Worm (Caenorhabditis elegans): ENCODE results near the gene marc-1.

Gene marc-1

ce11 chrV:9744934-9745333 is 5.4 kb downstream of the marc-1 start, which contains the start of gene F58E6.13:
Gene F58E6.13 (plus strand): TSS chrV:9745234.
- no peak for TF ChIP-seq zag-1 (tag; optimal IDR thresholded peaks at IDR 0.05)
- no peak for TF ChIP-seq daf-12 (tag; optimal IDR thresholded peaks at IDR 0.05)
- no peak for TF ChIP-seq egl-27 (tag; optimal IDR thresholded peaks at IDR 0.05)
- no peak for TF ChIP-seq tbx-2 (tag; optimal IDR thresholded peaks at IDR 0.05)
- TF ChIP-seq nfya-1 (tag; optimal IDR thresholded peaks at IDR 0.05; ENCODE audit: insufficient read depth) = no peak
- TF ChIP-seq nhr-23 (tag; optimal IDR thresholded peaks at IDR 0.05) = no peak
- no peak for TF ChIP-seq lin-39 (tag; optimal IDR thresholded peaks at IDR 0.05)
- no peak for TF ChIP-seq unc-62 (GFP tag; optimal IDR thresholded peaks at IDR 0.05)
- TF ChIP-seq elt-3 (tag; optimal IDR thresholded peaks at IDR 0.05) = no peak
- no peak for TF ChIP-seq mml-1 (tag; optimal IDR thresholded peaks at IDR 0.05)
- no peak for TF ChIP-seq skn-1 (tag; optimal IDR thresholded peaks at IDR 0.05)
- no peak for TF ChIP-seq fos-1 (tag; optimal IDR thresholded peaks at IDR 0.05)
- TF ChIP-seq fkh-2 (tag; optimal IDR thresholded peaks at IDR 0.05) = no peak
- no peak for TF ChIP-seq elt-2 (tag; optimal IDR thresholded peaks at IDR 0.05)
- no peak for TF ChIP-seq nhr-43 (tag; optimal IDR thresholded peaks at IDR 0.05; ENCODE audit: poor library complexity, severe bottlenecking)
- no peak for TF ChIP-seq nhr-12 (tag; optimal IDR thresholded peaks at IDR 0.05)
- TF ChIP-seq fkh-10 (GFP tag; optimal IDR thresholded peaks at IDR 0.05) = no peak
- no peak for TF ChIP-seq aly-2 (tag; optimal IDR thresholded peaks at IDR 0.05)

DNA sequence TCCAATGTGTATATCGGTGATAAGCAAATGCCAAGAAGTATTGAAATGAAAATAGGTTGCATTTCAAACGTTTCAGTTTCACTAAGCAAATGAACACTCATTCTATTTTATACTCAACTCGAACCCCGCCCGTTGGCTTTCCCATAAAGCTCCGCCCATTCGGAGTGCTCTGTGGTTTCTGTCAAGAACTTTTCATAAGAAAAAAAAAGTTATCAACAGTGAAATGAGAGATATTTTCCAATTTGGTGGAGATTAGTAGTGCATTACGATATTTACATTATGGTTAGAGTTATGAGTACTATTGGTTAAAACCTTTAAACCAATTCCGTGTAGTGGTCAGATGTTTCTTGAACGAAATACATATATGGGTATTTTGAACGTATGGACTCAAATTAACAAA is 10.8 kb downstream of the marc-1 start, which contains the start of gene F58E6.4:
Gene F58E6.4 (minus strand): TSS at position 101 of the 400 bp plus-strand sequence.
- TF ChIP-seq nhr-43 (tag; optimal IDR thresholded peaks at IDR 0.05; ENCODE audit: poor library complexity, severe bottlenecking) (no peak), nfya-1 (tag; optimal IDR thresholded peaks at IDR 0.05; ENCODE audit: insufficient read depth) (no peak), nhr-12 (tag; optimal IDR thresholded peaks at IDR 0.05) (no peak), sea-2 (GFP tag; optimal IDR thresholded peaks at IDR 0.05) (no peak), pha-4 (tag; optimal IDR thresholded peaks at IDR 0.05) (no peak), tbx-2 (tag; optimal IDR thresholded peaks at IDR 0.05) (no peak), elt-2 (tag; optimal IDR thresholded peaks at IDR 0.05) (no peak)

ce11 chrV:9752918-9753317 is 13.4 kb downstream of the marc-1 start, which contains the start of gene F58E6.6:
Gene F58E6.6 (minus strand): TSS chrV:9753018.
- no peak for TF ChIP-seq lin-39 (tag; optimal IDR thresholded peaks at IDR 0.05)
- TF ChIP-seq ama-1 (optimal IDR thresholded peaks at IDR 0.05) = no peak
- TF ChIP-seq egl-5 (tag; optimal IDR thresholded peaks at IDR 0.05) = no peak
- TF ChIP-seq pha-4 (tag; optimal IDR thresholded peaks at IDR 0.05) = no peak
- TF ChIP-seq skn-1 (tag; optimal IDR thresholded peaks at IDR 0.05) = no peak
- TF ChIP-seq sea-2 (GFP tag; optimal IDR thresholded peaks at IDR 0.05) = no peak
- TF ChIP-seq pqm-1 (tag; optimal IDR thresholded peaks at IDR 0.05) = no peak
- no peak for TF ChIP-seq elt-1 (tag; optimal IDR thresholded peaks at IDR 0.05)
- no peak for TF ChIP-seq mdl-1 (tag; optimal IDR thresholded peaks at IDR 0.05)
- no peak for TF ChIP-seq nhr-237 (tag; optimal IDR thresholded peaks at IDR 0.05)
- no peak for TF ChIP-seq ztf-4 (tag; optimal IDR thresholded peaks at IDR 0.05)
- TF ChIP-seq snpc-4 (tag; optimal IDR thresholded peaks at IDR 0.05) = no peak
- TF ChIP-seq nhr-76 (tag; optimal IDR thresholded peaks at IDR 0.05) = no peak
- TF ChIP-seq nfya-1 (tag; optimal IDR thresholded peaks at IDR 0.05; ENCODE audit: insufficient read depth) = no peak
- no peak for TF ChIP-seq hmg-11 (tag; optimal IDR thresholded peaks at IDR 0.05)
- TF ChIP-seq mml-1 (tag; optimal IDR thresholded peaks at IDR 0.05) = no peak
- TF ChIP-seq nhr-77 (tag; optimal IDR thresholded peaks at IDR 0.05) = no peak
- TF ChIP-seq ceh-9 (tag; optimal IDR thresholded peaks at IDR 0.05) = no peak

DNA sequence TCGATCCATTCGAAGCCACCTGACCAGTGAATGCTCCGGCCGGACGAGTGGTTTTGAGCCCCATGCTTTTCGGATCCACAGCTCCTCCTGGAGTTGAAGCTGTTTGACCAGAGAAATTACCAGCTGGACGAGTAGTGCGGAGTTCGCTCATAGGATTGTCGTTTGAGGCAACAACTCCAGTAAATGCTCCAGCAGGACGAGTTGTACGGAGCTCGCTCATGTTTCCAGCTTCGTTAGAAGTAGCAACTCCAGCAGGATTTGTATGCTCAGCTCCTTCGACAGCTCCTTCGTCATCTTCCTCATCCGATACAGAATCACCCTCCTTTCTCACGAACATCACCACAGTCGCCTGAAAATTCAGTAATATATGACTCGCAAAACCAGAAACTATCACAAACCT is 14.1 kb downstream of the marc-1 start:
- no peak for TF ChIP-seq ceh-9 (tag; optimal IDR thresholded peaks at IDR 0.05)
- TF ChIP-seq nhr-25 (tag; optimal IDR thresholded peaks at IDR 0.05) = no peak
- TF ChIP-seq fos-1 (tag; optimal IDR thresholded peaks at IDR 0.05) = no peak
- no peak for TF ChIP-seq fkh-2 (tag; optimal IDR thresholded peaks at IDR 0.05)
- TF ChIP-seq pha-4 (tag; optimal IDR thresholded peaks at IDR 0.05) = no peak
- TF ChIP-seq ztf-4 (tag; optimal IDR thresholded peaks at IDR 0.05) = no peak
- no peak for TF ChIP-seq ztf-11 (tag; optimal IDR thresholded peaks at IDR 0.05)
- no peak for TF ChIP-seq unc-62 (GFP tag; optimal IDR thresholded peaks at IDR 0.05)
- TF ChIP-seq ZK546.5 (tag; optimal IDR thresholded peaks at IDR 0.05) = no peak
- no peak for TF ChIP-seq zag-1 (tag; optimal IDR thresholded peaks at IDR 0.05)
- TF ChIP-seq nfya-1 (tag; optimal IDR thresholded peaks at IDR 0.05; ENCODE audit: insufficient read depth) = no peak

Measured in whole organism, L3 larva.